Fruit fly (Drosophila melanogaster): ENCODE measurements around the gene CG4768.

CG4768 gene

DNA sequence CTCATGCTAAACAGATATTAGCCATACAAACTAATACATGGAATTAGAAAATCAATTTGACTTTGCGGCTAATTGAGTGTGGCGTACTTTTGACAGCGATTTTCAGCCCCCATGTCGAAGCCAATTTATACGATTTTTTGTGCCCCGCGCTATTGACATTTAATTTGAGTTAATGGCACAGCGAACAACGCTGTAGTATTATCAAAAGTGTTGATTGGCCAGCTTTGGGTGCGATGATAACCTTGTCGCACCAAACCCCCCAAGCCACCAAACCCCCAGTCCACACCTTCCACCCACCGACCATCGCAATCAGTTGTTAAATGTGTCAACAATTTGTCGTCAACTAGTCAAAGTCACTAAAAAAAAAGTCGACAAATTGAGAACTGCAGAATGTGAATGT lies 42.6 kb upstream of the CG4768 start (continued):
- TF ChIP-seq CG7839 (tag; optimal IDR thresholded peaks at IDR 0.05): no peak
- no peak for TF ChIP-seq Camta (GFP tag; optimal IDR thresholded peaks at IDR 0.05)
- TF ChIP-seq Dip2 (GFP tag; IDR thresholded peaks at IDR 0.05): no peak
- TF ChIP-seq CHES-1-like (GFP tag; optimal IDR thresholded peaks at IDR 0.05): no peak
- TF ChIP-seq CG8290 (GFP tag; optimal IDR thresholded peaks at IDR 0.05): no peak
- peak in 1 of 2 experiments; percentile 4 for TF ChIP-seq CG8290 (tag; optimal IDR thresholded peaks at IDR 0.05)
- no peak for TF ChIP-seq CG11560 (tag; IDR thresholded peaks at IDR 0.05)
- TF ChIP-seq CG15601 (tag; optimal IDR thresholded peaks at IDR 0.05): no peak
- TF ChIP-seq nerfin-1 (tag; optimal IDR thresholded peaks at IDR 0.05): no peak
- TF ChIP-seq ssp (GFP tag; IDR thresholded peaks at IDR 0.05): no peak
- no peak for TF ChIP-seq CG13123 (GFP tag; optimal IDR thresholded peaks at IDR 0.05)
- no peak for TF ChIP-seq pzg (GFP tag; optimal IDR thresholded peaks at IDR 0.05)
- TF ChIP-seq bab2 (GFP tag; optimal IDR thresholded peaks at IDR 0.05): no peak
- TF ChIP-seq Hr39 (optimal IDR thresholded peaks at IDR 0.05): no peak
- no peak for TF ChIP-seq vnd (GFP tag; IDR thresholded peaks at IDR 0.05; ENCODE audit: partially characterized antibody)
- no peak for TF ChIP-seq Hsf (GFP tag; optimal IDR thresholded peaks at IDR 0.05)
- TF ChIP-seq CG11398 (GFP tag; optimal IDR thresholded peaks at IDR 0.05): no peak
- TF ChIP-seq CG9727 (GFP tag; optimal IDR thresholded peaks at IDR 0.05): no peak
- TF ChIP-seq CkIIα-i1 (GFP tag; IDR thresholded peaks at IDR 0.05): no peak
- TF ChIP-seq emc (GFP tag; optimal IDR thresholded peaks at IDR 0.05): no peak
- TF ChIP-seq exex (tag; optimal IDR thresholded peaks at IDR 0.05): peak; percentile 80
- no peak for TF ChIP-seq CG13287 (GFP tag; IDR thresholded peaks at IDR 0.05; ENCODE audit: partially characterized antibody)
- no peak for TF ChIP-seq CG18262 (tag; optimal IDR thresholded peaks at IDR 0.05)
- TF ChIP-seq Spps (tag; optimal IDR thresholded peaks at IDR 0.05): no peak
- TF ChIP-seq Chrac-16 (GFP tag; optimal IDR thresholded peaks at IDR 0.05): no peak
- peak; percentile 68 for TF ChIP-seq sug (tag; optimal IDR thresholded peaks at IDR 0.05)
- no peak for TF ChIP-seq Xbp1 (GFP tag; optimal IDR thresholded peaks at IDR 0.05)
- no peak for TF ChIP-seq ac (GFP tag; optimal IDR thresholded peaks at IDR 0.05)
- no peak for TF ChIP-seq sob (GFP tag; IDR thresholded peaks at IDR 0.05)
- no peak for TF ChIP-seq stwl (tag; optimal IDR thresholded peaks at IDR 0.05)
- no peak for TF ChIP-seq CG12769 (tag; optimal IDR thresholded peaks at IDR 0.05)
- no peak for TF ChIP-seq lbe (GFP tag; optimal IDR thresholded peaks at IDR 0.05)
- no peak for TF ChIP-seq esg (GFP tag; conservative IDR thresholded peaks at IDR 0.05)
- peak; percentile 46 for TF ChIP-seq Nf-YC (tag; optimal IDR thresholded peaks at IDR 0.05)
- no peak for TF ChIP-seq lola (GFP tag; optimal IDR thresholded peaks at IDR 0.05)
- TF ChIP-seq chm (GFP tag; IDR thresholded peaks at IDR 0.05): no peak
- TF ChIP-seq BtbVII (GFP tag; optimal IDR thresholded peaks at IDR 0.05): no peak
- TF ChIP-seq Vsx1 (GFP tag; optimal IDR thresholded peaks at IDR 0.05): peak; percentile 25
- no peak for TF ChIP-seq CG18764 (GFP tag; optimal IDR thresholded peaks at IDR 0.05)

DNA sequence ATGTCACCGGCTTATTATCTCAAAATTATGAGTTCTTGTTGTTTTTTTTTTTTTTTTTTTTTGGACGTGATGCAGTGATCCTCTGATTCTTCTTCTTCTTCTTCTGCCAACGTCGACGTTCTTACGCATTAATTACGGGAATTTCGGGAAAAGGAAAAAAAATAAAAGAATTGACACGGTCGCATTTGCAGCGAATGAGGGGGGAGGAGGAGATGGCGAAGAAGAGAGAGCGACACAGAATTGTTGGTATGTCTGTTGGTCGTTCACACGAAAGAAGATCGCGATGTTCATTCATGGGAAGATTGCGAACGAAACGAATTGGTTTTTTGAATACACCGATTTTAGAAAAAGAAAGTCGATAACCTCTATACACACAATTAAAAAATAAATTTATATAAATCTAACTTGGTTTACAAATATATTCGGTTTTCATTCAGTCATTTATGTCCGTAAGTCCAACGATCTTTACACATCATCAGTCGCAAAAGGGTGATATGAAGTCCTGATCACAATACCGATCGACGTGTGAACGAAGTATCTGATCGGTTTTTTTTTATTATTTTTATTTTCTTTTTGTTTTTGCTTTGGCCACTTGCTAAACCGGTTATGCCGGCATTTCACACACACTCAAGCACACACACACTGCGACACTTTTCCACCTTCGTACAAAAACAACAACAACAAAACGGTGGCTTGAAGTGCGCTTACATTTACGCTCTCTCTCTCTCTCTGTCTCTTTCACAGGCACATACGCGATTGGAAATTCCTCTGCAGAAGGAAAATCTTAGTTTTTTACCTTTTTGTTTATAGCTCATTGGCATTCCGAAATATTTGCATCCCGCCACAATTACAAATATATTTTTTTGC lies 41.0 kb upstream of the CG4768 start:
- TF ChIP-seq row (GFP tag; IDR thresholded peaks at IDR 0.05): peak; percentile 79
- TF ChIP-seq cwo (GFP tag; optimal IDR thresholded peaks at IDR 0.05): peak; percentile 42
- no peak for TF ChIP-seq inv (GFP tag; IDR thresholded peaks at IDR 0.05; ENCODE audit: partially characterized antibody)
- TF ChIP-seq gt (GFP tag; IDR thresholded peaks at IDR 0.05): no peak
- TF ChIP-seq CG10462 (GFP tag; optimal IDR thresholded peaks at IDR 0.05): peak; percentile 59
- peak; percentile 63 for TF ChIP-seq CG11695 (GFP tag; IDR thresholded peaks at IDR 0.05)
- peak; percentile 66 for TF ChIP-seq Asciz (GFP tag; optimal IDR thresholded peaks at IDR 0.05)
- peak; percentile 75 for TF ChIP-seq zfh1 (GFP tag; IDR thresholded peaks at IDR 0.05)
- TF ChIP-seq CG10979 (tag; optimal IDR thresholded peaks at IDR 0.05): peak; percentile 86
- TF ChIP-seq CG14860 (GFP tag; IDR thresholded peaks at IDR 0.05; ENCODE audit: partially characterized antibody): no peak
- no peak for TF ChIP-seq mam (GFP tag; optimal IDR thresholded peaks at IDR 0.05)
- TF ChIP-seq CG15479 (GFP tag; optimal IDR thresholded peaks at IDR 0.05): peak; percentile 30
- peak in 1 of 2 experiments; percentile 16 for TF ChIP-seq chif (GFP tag; optimal IDR thresholded peaks at IDR 0.05)

Data from whole organism, embryonic.